Fruit fly (Drosophila melanogaster) whole organism, wandering third instar larva: ENCODE measurements around the gene escl.

Source experiments
- psq ChIP-seq: fragments of 200-800 bp; sonication (Bioruptor generic); optimal IDR thresholded peaks from 3 replicates; lab custom pipeline; 2017; ENCODE audit warnings: missing biosample characterization, mild to moderate bottlenecking, missing genetic modification characterization, moderate library complexity
- tai ChIP-seq: sonication (Bioruptor generic); optimal IDR thresholded peaks from 2 replicates; lab custom pipeline; 2016; ENCODE audit warnings: missing biosample characterization, missing genetic modification characterization

DNA sequence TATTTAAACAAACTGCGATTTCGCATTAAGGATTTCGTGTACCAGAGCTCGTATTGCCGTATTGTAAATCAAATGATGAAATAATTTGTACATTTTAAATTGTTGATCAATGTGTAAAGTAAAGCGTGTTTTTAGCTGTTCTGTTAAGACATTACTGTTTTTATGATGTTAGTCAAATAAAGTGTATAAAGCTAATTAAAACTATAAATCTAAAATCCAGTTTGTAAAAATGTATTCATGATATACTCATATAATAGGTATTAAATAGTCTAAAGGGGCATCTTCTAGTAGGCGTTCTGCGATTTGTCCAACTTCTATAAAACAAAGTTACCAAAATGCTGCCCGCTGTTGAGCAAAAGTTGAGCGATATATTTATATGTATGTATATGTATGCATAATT lies 43.2 kb downstream of the escl start, which contains the start of gene CG18788:
- no peak for TF ChIP-seq psq (GFP tag; lab: Kevin White, UChicago)
- TF ChIP-seq tai = no peak
